Worm (Caenorhabditis elegans) whole organism, midembryonic: ENCODE measurements around the gene cutl-2.

Experiments used
- T22C8.4 ChIP-seq: fragments of 200-800 bp; sonication (Bioruptor generic); IDR thresholded peaks from 2 replicates; pipeline ENCODE4 v1.3.6; 2022; ENCODE audit warnings: missing genetic modification characterization, missing compliant biosample characterization
- cog-1 ChIP-seq: sonication (generic microtip); optimal IDR thresholded peaks from 2 replicates; lab custom pipeline; 2016; ENCODE audit warnings: missing genetic modification characterization, missing compliant biosample characterization
- flt-1 ChIP-seq: fragments of 200-800 bp; sonication (Bioruptor generic); IDR thresholded peaks from 2 replicates; pipeline ENCODE4 v1.3.6; 2022; ENCODE audit warnings: missing genetic modification characterization, missing compliant biosample characterization
- klf-2 ChIP-seq: fragments of 200-800 bp; sonication (Bioruptor generic); conservative IDR thresholded peaks from 2 replicates; pipeline ENCODE4 v1.3.6; 2022; ENCODE audit warnings: missing genetic modification reagents, missing genetic modification characterization, missing compliant biosample characterization
- med-1 ChIP-seq: sonication (generic microtip); optimal IDR thresholded peaks from 2 replicates; lab custom pipeline; 2017; ENCODE audit warnings: missing genetic modification characterization, mild to moderate bottlenecking, missing compliant biosample characterization, antibody characterized with exemption, missing genetic modification reagents; ENCODE audit not compliant: insufficient read depth
- ref-1 ChIP-seq: fragments of 200-800 bp; sonication (Bioruptor generic); conservative IDR thresholded peaks from 2 replicates; pipeline ENCODE4 v1.3.6; 2022; ENCODE audit warnings: missing genetic modification reagents, missing genetic modification characterization, missing compliant biosample characterization
- tab-1 ChIP-seq: fragments of 200-800 bp; sonication (Bioruptor generic); IDR thresholded peaks from 2 replicates; pipeline ENCODE4 v1.3.6; 2022; ENCODE audit warnings: missing genetic modification characterization, missing compliant biosample characterization
- ztf-23 ChIP-seq: fragments of 200-800 bp; sonication (Bioruptor generic); IDR thresholded peaks from 2 replicates; pipeline ENCODE4 v1.3.6; 2022; ENCODE audit warnings: missing genetic modification reagents, missing genetic modification characterization, missing compliant biosample characterization
- ztf-29 ChIP-seq: fragments of 200-800 bp; sonication (Bioruptor generic); IDR thresholded peaks from 2 replicates; pipeline ENCODE4 v1.3.6; 2022; ENCODE audit warnings: missing genetic modification reagents, missing genetic modification characterization, missing compliant biosample characterization

Gene cutl-2

ce11 chrII:9703601-9704000 is 20.9 kb downstream of the cutl-2 start, which contains the start of gene mop-25.2:
mop-25.2 (minus strand) TSS chrII:9703701.
- TF ChIP-seq T22C8.4 (GFP tag; lab: Robert Waterston, UW) (no peak), tab-1 (GFP tag; lab: Robert Waterston, UW) (no peak), klf-2 (GFP tag; lab: Robert Waterston, UW) (no peak), cog-1 (no peak), flt-1 (GFP tag; lab: Robert Waterston, UW) (no peak), ref-1 (no peak), med-1 (GFP tag; lab: Kevin White, UChicago) (no peak), ztf-29 (GFP tag; lab: Robert Waterston, UW) (no peak), ztf-23 (GFP tag; lab: Robert Waterston, UW) (no peak)

- no peak for TF ChIP-seq ztf-23 (GFP tag; lab: Robert Waterston, UW)
- no peak for TF ChIP-seq ref-1
- TF ChIP-seq T22C8.4 (GFP tag; lab: Robert Waterston, UW), result no peak
- no peak for TF ChIP-seq med-1 (GFP tag; lab: Kevin White, UChicago)
- TF ChIP-seq tab-1 (GFP tag; lab: Robert Waterston, UW), result no peak
- TF ChIP-seq klf-2 (GFP tag; lab: Robert Waterston, UW), result no peak
- TF ChIP-seq cog-1, result no peak
- TF ChIP-seq ztf-29 (GFP tag; lab: Robert Waterston, UW), result no peak
- no peak for TF ChIP-seq flt-1 (GFP tag; lab: Robert Waterston, UW)
Measured at ce11 chrII:9700363-9700762, 24.1 kb downstream of the cutl-2 start, which contains the start of the genes Y53C12A.8 and Y53C12A.7. Y53C12A.8 (minus strand) TSS chrII:9700463. Y53C12A.7 (plus strand) TSS chrII:9700543.

- TF ChIP-seq ztf-23 (GFP tag; lab: Robert Waterston, UW), result no peak
- no peak for TF ChIP-seq klf-2 (GFP tag; lab: Robert Waterston, UW)
- TF ChIP-seq tab-1 (GFP tag; lab: Robert Waterston, UW), result no peak
Measured at ce11 chrII:9695942-9696341, 28.5 kb downstream of the cutl-2 start.

ce11 chrII:9691839-9692238 is 32.6 kb downstream of the cutl-2 start, which contains the start of gene nlp-11:
nlp-11 (minus strand) TSS chrII:9691939.
- no peak for TF ChIP-seq ref-1

ce11 chrII:9690067-9690632 is 34.3 kb downstream of the cutl-2 start:
- TF ChIP-seq flt-1 (GFP tag; lab: Robert Waterston, UW) (no peak), med-1 (GFP tag; lab: Kevin White, UChicago) (no peak), ref-1 (no peak), T22C8.4 (GFP tag; lab: Robert Waterston, UW) (no peak), klf-2 (GFP tag; lab: Robert Waterston, UW) (no peak), tab-1 (GFP tag; lab: Robert Waterston, UW) (no peak)

- TF ChIP-seq cog-1 (no peak), flt-1 (GFP tag; lab: Robert Waterston, UW) (no peak), ref-1 (no peak), klf-2 (GFP tag; lab: Robert Waterston, UW) (no peak), T22C8.4 (GFP tag; lab: Robert Waterston, UW) (no peak), ztf-23 (GFP tag; lab: Robert Waterston, UW) (no peak), ztf-29 (GFP tag; lab: Robert Waterston, UW) (no peak), med-1 (GFP tag; lab: Kevin White, UChicago) (no peak), tab-1 (GFP tag; lab: Robert Waterston, UW) (no peak)
Measured at ce11 chrII:9686663-9687193, 37.7 kb downstream of the cutl-2 start, which contains the start of gene ZK1320.9. ZK1320.9 (minus strand) TSS chrII:9686713.

ce11 chrII:9684175-9684574 is 40.3 kb downstream of the cutl-2 start:
- no peak for TF ChIP-seq T22C8.4 (GFP tag; lab: Robert Waterston, UW)
- no peak for TF ChIP-seq ztf-23 (GFP tag; lab: Robert Waterston, UW)
- TF ChIP-seq ref-1, result no peak
- TF ChIP-seq cog-1, result no peak
- TF ChIP-seq flt-1 (GFP tag; lab: Robert Waterston, UW), result no peak
- no peak for TF ChIP-seq klf-2 (GFP tag; lab: Robert Waterston, UW)
- no peak for TF ChIP-seq med-1 (GFP tag; lab: Kevin White, UChicago)
- no peak for TF ChIP-seq ztf-29 (GFP tag; lab: Robert Waterston, UW)
- TF ChIP-seq tab-1 (GFP tag; lab: Robert Waterston, UW), result no peak

ce11 chrII:9682044-9682443 is 42.4 kb downstream of the cutl-2 start:
- TF ChIP-seq tab-1 (GFP tag; lab: Robert Waterston, UW) (no peak), klf-2 (GFP tag; lab: Robert Waterston, UW) (no peak), flt-1 (GFP tag; lab: Robert Waterston, UW) (no peak), ztf-23 (GFP tag; lab: Robert Waterston, UW) (no peak), ztf-29 (GFP tag; lab: Robert Waterston, UW) (no peak), T22C8.4 (GFP tag; lab: Robert Waterston, UW) (no peak), ref-1 (no peak), med-1 (GFP tag; lab: Kevin White, UChicago) (no peak), cog-1 (no peak)

ce11 chrII:9680493-9680892 is 44.0 kb downstream of the cutl-2 start, which contains the start of gene ZK1320.13:
ZK1320.13 (plus strand) TSS chrII:9680793.
- TF ChIP-seq ref-1 (no peak), klf-2 (GFP tag; lab: Robert Waterston, UW) (no peak), T22C8.4 (GFP tag; lab: Robert Waterston, UW) (no peak), med-1 (GFP tag; lab: Kevin White, UChicago) (no peak), cog-1 (no peak)

ce11 chrII:9679842-9680241 is 44.6 kb downstream of the cutl-2 start:
- no peak for TF ChIP-seq cog-1
- TF ChIP-seq ztf-23 (GFP tag; lab: Robert Waterston, UW), result no peak
- no peak for TF ChIP-seq tab-1 (GFP tag; lab: Robert Waterston, UW)
